Worm (Caenorhabditis elegans) whole organism, midembryonic: ENCODE results near the gene cope-1.
A peak's percentile ranks its signal among the peaks of the same experiment; 100 is the strongest.

ENCODE experiments used
- T22C8.4 ChIP-seq: fragments of 200-800 bp; sonication (Bioruptor generic); IDR thresholded peaks from 2 replicates; pipeline ENCODE4 v1.3.6; 2022; ENCODE audit warnings: missing genetic modification characterization, missing compliant biosample characterization
- cog-1 ChIP-seq: sonication (generic microtip); optimal IDR thresholded peaks from 2 replicates; lab custom pipeline; 2016; ENCODE audit warnings: missing genetic modification characterization, missing compliant biosample characterization
- flt-1 ChIP-seq: fragments of 200-800 bp; sonication (Bioruptor generic); IDR thresholded peaks from 2 replicates; pipeline ENCODE4 v1.3.6; 2022; ENCODE audit warnings: missing genetic modification characterization, missing compliant biosample characterization
- klf-2 ChIP-seq: fragments of 200-800 bp; sonication (Bioruptor generic); conservative IDR thresholded peaks from 2 replicates; pipeline ENCODE4 v1.3.6; 2022; ENCODE audit warnings: missing genetic modification reagents, missing genetic modification characterization, missing compliant biosample characterization
- med-1 ChIP-seq: sonication (generic microtip); optimal IDR thresholded peaks from 2 replicates; lab custom pipeline; 2017; ENCODE audit warnings: missing genetic modification characterization, mild to moderate bottlenecking, missing compliant biosample characterization, antibody characterized with exemption, missing genetic modification reagents; ENCODE audit not compliant: insufficient read depth
- ref-1 ChIP-seq: fragments of 200-800 bp; sonication (Bioruptor generic); conservative IDR thresholded peaks from 2 replicates; pipeline ENCODE4 v1.3.6; 2022; ENCODE audit warnings: missing genetic modification reagents, missing genetic modification characterization, missing compliant biosample characterization
- tab-1 ChIP-seq: fragments of 200-800 bp; sonication (Bioruptor generic); IDR thresholded peaks from 2 replicates; pipeline ENCODE4 v1.3.6; 2022; ENCODE audit warnings: missing genetic modification characterization, missing compliant biosample characterization
- ztf-23 ChIP-seq: fragments of 200-800 bp; sonication (Bioruptor generic); IDR thresholded peaks from 2 replicates; pipeline ENCODE4 v1.3.6; 2022; ENCODE audit warnings: missing genetic modification reagents, missing genetic modification characterization, missing compliant biosample characterization
- ztf-29 ChIP-seq: fragments of 200-800 bp; sonication (Bioruptor generic); IDR thresholded peaks from 2 replicates; pipeline ENCODE4 v1.3.6; 2022; ENCODE audit warnings: missing genetic modification reagents, missing genetic modification characterization, missing compliant biosample characterization

cope-1 gene

ce11 chrIII:13464493-13465362 is 38.7 kb downstream of the cope-1 start, which contains the start of gene kel-3:
kel-3 (plus strand) TSS chrIII:13464820.
- TF ChIP-seq ztf-23 (GFP tag; lab: Robert Waterston, UW) (no peak), med-1 (GFP tag; lab: Kevin White, UChicago) (no peak), klf-2 (no peak), flt-1 (GFP tag; lab: Robert Waterston, UW) (no peak), ztf-29 (GFP tag; lab: Robert Waterston, UW) (no peak), cog-1 (tag; lab: Kevin White, UChicago) (no peak)

DNA sequence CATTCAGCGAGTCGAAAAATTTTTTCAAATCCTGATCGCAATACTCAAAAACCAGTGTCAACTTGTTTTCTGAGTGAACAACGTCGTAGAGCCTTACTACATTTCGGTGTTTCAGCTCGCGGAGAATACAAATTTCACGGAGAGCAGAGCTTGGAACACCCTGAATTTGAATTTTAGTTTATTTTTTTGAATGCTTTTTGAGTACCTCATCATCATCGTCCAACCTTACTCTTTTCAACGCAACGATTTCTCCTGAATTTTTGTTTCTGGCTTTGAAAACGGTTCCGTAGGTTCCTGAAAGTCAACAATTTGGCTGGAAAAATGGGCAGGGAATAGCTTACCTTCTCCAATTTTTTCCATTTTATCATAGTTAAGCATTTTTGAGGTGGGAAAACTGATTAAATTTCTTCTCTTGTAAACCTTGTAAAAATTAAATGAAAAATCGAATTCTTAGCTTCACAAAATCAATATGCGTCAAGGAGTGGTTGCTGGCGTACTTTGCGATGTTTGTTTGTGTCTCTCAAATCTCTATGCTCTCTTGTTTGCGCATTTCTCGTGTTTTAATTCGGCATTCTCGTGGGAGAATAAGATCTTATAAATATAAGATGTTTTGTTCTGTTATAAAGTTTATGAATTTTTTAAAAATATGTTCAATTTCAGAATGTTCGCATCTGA is 40.0 kb downstream of the cope-1 start, which contains the start of gene cdk-5:
TSS of gene cdk-5 (minus strand) at position 425 of the 675 bp plus-strand sequence.
- TF ChIP-seq ztf-23 (GFP tag; lab: Robert Waterston, UW) (0 out of 2 replicates have a peak, but pooled peaks have one; percentile 6), tab-1 (GFP tag; lab: Robert Waterston, UW) (no peak)

ce11 chrIII:13471504-13471903 is 45.4 kb downstream of the cope-1 start, which contains the start of gene pssy-2:
pssy-2 (plus strand) TSS chrIII:13471804.
- TF ChIP-seq flt-1 (GFP tag; lab: Robert Waterston, UW) (no peak), klf-2 (no peak), tab-1 (GFP tag; lab: Robert Waterston, UW) (no peak), ref-1 (GFP tag; lab: Robert Waterston, UW) (no peak), ztf-29 (GFP tag; lab: Robert Waterston, UW) (no peak), T22C8.4 (GFP tag; lab: Robert Waterston, UW) (no peak), ztf-23 (GFP tag; lab: Robert Waterston, UW) (no peak), cog-1 (tag; lab: Kevin White, UChicago) (no peak), med-1 (GFP tag; lab: Kevin White, UChicago) (no peak)

DNA sequence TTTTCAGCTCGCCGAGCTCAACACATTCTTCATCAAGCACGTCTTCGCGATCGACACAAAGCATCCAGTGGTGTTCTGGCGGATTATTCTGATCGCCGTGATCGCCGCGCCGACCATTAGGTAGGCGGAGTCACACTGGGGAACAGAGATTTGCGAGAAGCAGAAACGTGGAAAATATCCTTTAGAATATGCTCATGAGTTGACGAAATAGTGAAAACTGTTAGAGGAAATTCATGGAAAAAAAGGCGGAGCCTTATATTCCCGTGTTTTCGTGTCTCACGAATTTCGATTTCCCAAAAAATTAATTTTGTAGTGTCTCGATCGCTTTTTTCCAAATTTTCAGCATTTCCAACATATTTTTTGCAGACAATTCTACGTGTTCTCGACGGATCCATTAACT is 48.4 kb downstream of the cope-1 start:
- TF ChIP-seq T22C8.4 (GFP tag; lab: Robert Waterston, UW) (no peak), tab-1 (GFP tag; lab: Robert Waterston, UW) (no peak), klf-2 (no peak), flt-1 (GFP tag; lab: Robert Waterston, UW) (no peak; the same call in 1 of the 2 replicates), ztf-23 (GFP tag; lab: Robert Waterston, UW) (no peak), ztf-29 (GFP tag; lab: Robert Waterston, UW) (no peak), cog-1 (tag; lab: Kevin White, UChicago) (no peak), ref-1 (GFP tag; lab: Robert Waterston, UW) (no peak), med-1 (GFP tag; lab: Kevin White, UChicago) (no peak)

DNA sequence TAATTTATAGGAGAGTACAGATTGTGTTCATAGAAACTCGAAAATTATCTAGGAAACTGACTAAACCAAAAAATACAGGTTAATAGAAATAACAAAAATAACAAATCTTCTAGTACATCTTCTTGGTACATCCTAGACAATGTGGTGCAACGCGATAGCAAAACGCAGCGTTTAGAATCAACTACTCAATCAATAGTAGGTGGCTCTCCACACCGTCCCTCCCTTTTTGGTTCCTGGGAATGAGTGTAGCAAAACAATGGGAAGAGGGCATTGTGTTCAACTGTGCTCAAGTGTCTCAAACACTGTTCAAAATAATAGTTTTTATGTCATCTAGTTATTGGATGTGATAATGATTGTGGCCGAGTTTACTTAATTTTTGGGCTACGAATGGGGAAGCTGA is 50.6 kb downstream of the cope-1 start, which contains the start of gene T27E9.6:
TSS of gene T27E9.6 (minus strand) at position 101 of the 400 bp plus-strand sequence.
- TF ChIP-seq T22C8.4 (GFP tag; lab: Robert Waterston, UW), result no peak
